Worm (Caenorhabditis elegans): ENCODE results near the gene ngn-1.

DNA sequence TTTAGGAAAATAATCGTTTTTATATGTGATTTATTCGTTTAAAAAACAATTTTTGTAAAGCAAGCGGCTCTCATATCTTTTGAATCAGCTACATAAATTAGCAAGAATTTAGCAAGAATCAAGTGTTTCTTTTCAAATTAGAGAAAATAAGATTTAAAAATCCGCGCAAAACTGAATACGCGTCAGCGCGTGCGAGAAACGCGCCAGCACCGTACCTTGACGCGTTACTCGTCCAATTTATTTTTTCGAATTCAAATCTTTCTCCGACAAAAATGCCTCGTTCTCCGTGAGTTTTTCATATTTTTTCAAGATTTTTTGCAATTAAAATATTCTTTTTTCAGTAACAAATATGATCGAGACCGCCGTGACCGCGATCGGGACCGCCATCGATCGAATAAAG lies 48.2 kb upstream of the ngn-1 start, which contains the start of gene Y94H6A.3:
- no peak for TF ChIP-seq sox-4 (tag; optimal IDR thresholded peaks at IDR 0.05)
- TF ChIP-seq K09A11.1 (tag; optimal IDR thresholded peaks at IDR 0.05; ENCODE audit: insufficient read depth), result no peak
- no peak for TF ChIP-seq T23F11.4 (GFP tag; optimal IDR thresholded peaks at IDR 0.05)
- TF ChIP-seq fkh-6 (tag; optimal IDR thresholded peaks at IDR 0.05), result no peak
- no peak for TF ChIP-seq hlh-30 (tag; optimal IDR thresholded peaks at IDR 0.05; ENCODE audit: insufficient read depth)
- no peak for TF ChIP-seq ahr-1 (tag; optimal IDR thresholded peaks at IDR 0.05)
